Worm (Caenorhabditis elegans) whole organism, L4 larva: ENCODE measurements around the gene nlp-28.

ENCODE experiments used
- F44E2.7 ChIP-seq: fragments of 200-800 bp; sonication (Bioruptor generic); IDR thresholded peaks from 2 replicates; pipeline ENCODE4 v2.1.2; 2022; ENCODE audit warnings: missing genetic modification characterization, missing compliant biosample characterization
- R02D3.7 ChIP-seq: fragments of 150-350 bp; sonication (generic microtip); optimal IDR thresholded peaks from 3 replicates; lab custom pipeline; 2014; ENCODE audit warnings: missing biosample characterization, missing genetic modification characterization
- Y105C5A.15 ChIP-seq: fragments of 200-800 bp; sonication (Bioruptor generic); IDR thresholded peaks from 2 replicates; pipeline ENCODE4 v1.3.6; 2022; ENCODE audit warnings: missing genetic modification characterization, missing compliant biosample characterization
- Y48G9A.11 ChIP-seq: fragments of 200-800 bp; sonication (Bioruptor generic); IDR thresholded peaks from 2 replicates; pipeline ENCODE4 v1.3.6; 2022; ENCODE audit warnings: missing genetic modification reagents, missing genetic modification characterization, missing compliant biosample characterization
- aha-1 ChIP-seq: fragments of 150-350 bp; peaks from one replicate; lab custom pipeline; 2014; ENCODE audit warnings: missing biosample characterization, missing genetic modification characterization
- ama-1 ChIP-seq: fragments of 150-350 bp; optimal IDR thresholded peaks from 2 replicates; lab custom pipeline; 2014; ENCODE audit warnings: inconsistent platforms, mixed read lengths
- ceh-20 ChIP-seq: fragments of 200-800 bp; sonication (Bioruptor generic); IDR thresholded peaks from 2 replicates; pipeline ENCODE4 v1.3.6; 2022; ENCODE audit warnings: missing genetic modification reagents, missing genetic modification characterization, missing compliant biosample characterization
- ceh-28 ChIP-seq: fragments of 150-350 bp; optimal IDR thresholded peaks from 2 replicates; lab custom pipeline; 2014; ENCODE audit warnings: missing biosample characterization, missing genetic modification reagents, missing genetic modification characterization
- ceh-32 ChIP-seq: sonication (generic microtip); optimal IDR thresholded peaks from 2 replicates; lab custom pipeline; 2016; ENCODE audit warnings: mild to moderate bottlenecking, missing genetic modification characterization, missing compliant biosample characterization; ENCODE audit not compliant: poor library complexity
- ceh-82 ChIP-seq: sonication (generic microtip); optimal IDR thresholded peaks from 2 replicates; lab custom pipeline; 2017; ENCODE audit warnings: missing biosample characterization, missing genetic modification characterization
- daf-16 ChIP-seq, 3 experiments: sonication (generic microtip); optimal IDR thresholded peaks; 2 replicates each; lab custom pipeline; 2016 to 2017; ENCODE audit warnings: missing genetic modification characterization in 3 of 3, missing genetic modification reagents in 3 of 3, mild to moderate bottlenecking in 2 of 3, missing compliant biosample characterization in 2 of 3, missing biosample characterization in 1 of 3, moderate library complexity in 1 of 3
- daf-19 ChIP-seq: fragments of 200-800 bp; sonication (Bioruptor generic); conservative IDR thresholded peaks from 2 replicates; pipeline ENCODE4 v1.3.6; 2022; ENCODE audit warnings: missing genetic modification characterization, missing compliant biosample characterization
- daf-8 ChIP-seq: fragments of 200-800 bp; sonication (Bioruptor generic); IDR thresholded peaks from 2 replicates; pipeline ENCODE4 v1.3.6; 2022; ENCODE audit warnings: missing genetic modification characterization, missing compliant biosample characterization
- dmd-6 ChIP-seq: fragments of 200-800 bp; sonication (Bioruptor generic); IDR thresholded peaks from 2 replicates; pipeline ENCODE4 v1.3.6; 2022; ENCODE audit warnings: missing genetic modification reagents, missing genetic modification characterization, missing compliant biosample characterization
- dmd-9 ChIP-seq: fragments of 200-800 bp; sonication (Bioruptor generic); IDR thresholded peaks from 2 replicates; pipeline ENCODE4 v1.3.6; 2022; ENCODE audit warnings: missing genetic modification reagents, missing genetic modification characterization, missing compliant biosample characterization
- dpl-1 ChIP-seq: fragments of 150-350 bp; optimal IDR thresholded peaks from 2 replicates; lab custom pipeline; 2014; ENCODE audit warnings: missing biosample characterization, missing genetic modification reagents, missing genetic modification characterization
- dve-1 ChIP-seq: sonication (generic microtip); optimal IDR thresholded peaks from 2 replicates; lab custom pipeline; 2017; ENCODE audit warnings: antibody characterized with exemption, mild to moderate bottlenecking, missing genetic modification characterization, missing compliant biosample characterization; ENCODE audit not compliant: insufficient read depth
- egl-27 ChIP-seq: sonication (generic microtip); optimal IDR thresholded peaks from 3 replicates; lab custom pipeline; 2017; ENCODE audit warnings: missing biosample characterization, missing genetic modification reagents, missing genetic modification characterization
- hlh-30 ChIP-seq: sonication (generic microtip); optimal IDR thresholded peaks from 2 replicates; lab custom pipeline; 2017; ENCODE audit warnings: antibody characterized with exemption, mild to moderate bottlenecking, missing genetic modification characterization, missing compliant biosample characterization; ENCODE audit not compliant: insufficient read depth
- hmg-1.1 ChIP-seq: fragments of 200-800 bp; sonication (Bioruptor generic); IDR thresholded peaks from 2 replicates; pipeline ENCODE4 v1.3.6; 2022; ENCODE audit warnings: missing genetic modification reagents, missing genetic modification characterization, missing compliant biosample characterization
- lin-13 ChIP-seq: fragments of 150-350 bp; optimal IDR thresholded peaks from 2 replicates; lab custom pipeline; 2014; ENCODE audit warnings: missing biosample characterization, missing genetic modification reagents, missing genetic modification characterization
- lin-15B ChIP-seq: fragments of 150-350 bp; sonication (generic microtip); optimal IDR thresholded peaks from 3 replicates; lab custom pipeline; 2014; ENCODE audit warnings: missing biosample characterization, missing genetic modification characterization
- lin-38 ChIP-seq: fragments of 200-800 bp; sonication (Bioruptor generic); IDR thresholded peaks from 2 replicates; pipeline ENCODE4 v1.3.6; 2022; ENCODE audit warnings: missing genetic modification reagents, missing genetic modification characterization, missing compliant biosample characterization
- lir-3 ChIP-seq: sonication (generic microtip); optimal IDR thresholded peaks from 2 replicates; lab custom pipeline; 2016; ENCODE audit warnings: mild to moderate bottlenecking, missing genetic modification characterization, missing compliant biosample characterization
- lsy-2 ChIP-seq, 2 experiments: fragments of 150-350 bp in 1 of 2; sonication (generic microtip) in 1 of 2; optimal IDR thresholded peaks; 2 replicates each; lab custom pipeline; 2014 to 2017; ENCODE audit warnings: missing biosample characterization in 2 of 2, missing genetic modification characterization in 2 of 2
- madf-5 ChIP-seq, 2 experiments: fragments of 200-800 bp; sonication (Bioruptor generic); IDR thresholded peaks; 2 replicates each; pipeline ENCODE4 v1.3.6; 2022; ENCODE audit warnings: missing compliant biosample characterization in 2 of 2, missing genetic modification characterization in 2 of 2
- madf-9 ChIP-seq: fragments of 200-800 bp; sonication (Bioruptor generic); conservative IDR thresholded peaks from 2 replicates; pipeline ENCODE4 v1.3.6; 2022; ENCODE audit warnings: missing genetic modification reagents, missing genetic modification characterization, missing compliant biosample characterization
- mdl-1 ChIP-seq, 2 experiments: fragments of 150-350 bp in 1 of 2; sonication (generic microtip) in 1 of 2; optimal IDR thresholded peaks; 2 replicates each; lab custom pipeline; 2014 to 2017; ENCODE audit warnings: missing biosample characterization in 2 of 2, missing genetic modification characterization in 2 of 2
- mdt-29 ChIP-seq: fragments of 200-800 bp; sonication (Bioruptor generic); IDR thresholded peaks from 2 replicates; pipeline ENCODE4 v1.3.6; 2022; ENCODE audit warnings: missing genetic modification reagents, missing genetic modification characterization, missing compliant biosample characterization
- mep-1 ChIP-seq: fragments of 150-350 bp; sonication (generic microtip); optimal IDR thresholded peaks from 3 replicates; lab custom pipeline; 2014; ENCODE audit warnings: missing biosample characterization, missing genetic modification characterization
- mxl-3 ChIP-seq: fragments of 200-800 bp; sonication (Bioruptor generic); optimal IDR thresholded peaks from 2 replicates; lab custom pipeline; 2018; ENCODE audit warnings: mild to moderate bottlenecking, missing genetic modification characterization, missing compliant biosample characterization
- nhr-10 ChIP-seq: fragments of 150-350 bp; optimal IDR thresholded peaks from 2 replicates; lab custom pipeline; 2014; ENCODE audit warnings: missing biosample characterization, missing genetic modification characterization
- nhr-111 ChIP-seq: fragments of 200-800 bp; sonication (Bioruptor generic); optimal IDR thresholded peaks from 2 replicates; lab custom pipeline; 2018; ENCODE audit warnings: mild to moderate bottlenecking, missing genetic modification characterization, missing compliant biosample characterization
- nhr-28 ChIP-seq: fragments of 150-350 bp; optimal IDR thresholded peaks from 2 replicates; lab custom pipeline; 2014; ENCODE audit warnings: missing biosample characterization, missing genetic modification characterization
- nhr-6 ChIP-seq: fragments of 150-350 bp; optimal IDR thresholded peaks from 2 replicates; lab custom pipeline; 2014; ENCODE audit warnings: missing biosample characterization, missing genetic modification characterization
- pqm-1 ChIP-seq: sonication (generic microtip); optimal IDR thresholded peaks from 2 replicates; lab custom pipeline; 2017; ENCODE audit warnings: missing biosample characterization, missing genetic modification characterization
- saeg-2 ChIP-seq: fragments of 200-800 bp; sonication (Bioruptor generic); IDR thresholded peaks from 2 replicates; pipeline ENCODE4 v1.3.6; 2022; ENCODE audit warnings: missing genetic modification reagents, missing genetic modification characterization, missing compliant biosample characterization
- sdz-12 ChIP-seq: fragments of 200-800 bp; sonication (Bioruptor generic); optimal IDR thresholded peaks from 2 replicates; lab custom pipeline; 2018; ENCODE audit warnings: mild to moderate bottlenecking, missing genetic modification characterization, missing compliant biosample characterization
- snpc-1.2 ChIP-seq: fragments of 200-800 bp; sonication (Bioruptor generic); IDR thresholded peaks from 2 replicates; pipeline ENCODE4 v1.3.6; 2022; ENCODE audit warnings: missing genetic modification reagents, missing genetic modification characterization, missing compliant biosample characterization
- spr-3 ChIP-seq: fragments of 200-800 bp; sonication (Bioruptor generic); optimal IDR thresholded peaks from 2 replicates; lab custom pipeline; 2018; ENCODE audit warnings: mild to moderate bottlenecking, missing genetic modification characterization, missing compliant biosample characterization
- unc-39 ChIP-seq: sonication (generic microtip); optimal IDR thresholded peaks from 2 replicates; lab custom pipeline; 2017; ENCODE audit warnings: missing biosample characterization, missing genetic modification characterization
- unc-62 ChIP-seq, 3 experiments: fragments of 150-350 bp in 1 of 3; sonication (generic microtip); optimal IDR thresholded peaks in 2 of 3; peaks in 1 of 3; 1 replicate in 1 of 3; 2 replicates in 2 of 3; lab custom pipeline; 2014 to 2017; ENCODE audit warnings: missing biosample characterization in 3 of 3, missing genetic modification characterization in 3 of 3, missing genetic modification reagents in 3 of 3, missing genotype in 1 of 3

nlp-28 gene

DNA sequence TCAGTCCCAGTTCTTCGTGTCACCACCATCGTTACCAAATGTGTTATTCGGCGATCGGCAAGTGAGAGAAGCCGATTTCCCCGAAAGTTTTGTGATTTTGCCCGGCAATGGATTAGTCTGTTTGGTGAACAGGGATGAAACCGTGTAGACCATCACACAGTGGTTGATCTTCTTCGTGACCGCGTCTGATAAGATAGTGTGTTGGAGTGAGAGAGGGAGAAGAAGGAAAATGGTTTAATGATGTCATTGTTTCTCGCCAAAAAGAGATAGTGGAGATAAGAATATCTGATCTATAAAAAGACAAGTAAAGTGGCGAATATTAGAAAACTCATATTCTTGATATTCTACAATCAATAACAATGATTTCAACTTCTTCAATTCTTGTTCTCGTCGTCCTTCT, 7.9 kb upstream of the nlp-28 start, which contains the start of gene nlp-31 (continued):
- TF ChIP-seq lin-38 (no peak), egl-27 (tag; lab: Kevin White, UChicago) (no peak), dmd-9 (GFP tag; lab: Robert Waterston, UW) (no peak), unc-62 (GFP tag; optimal IDR thresholded peaks at IDR 0.05 in 1 of 2; lab: Kevin White, UChicago) (peak in 1 of 2 experiments; percentile 63), unc-62 (tag; optimal IDR thresholded peaks at IDR 0.05; lab: Kevin White, UChicago) (no peak), Y105C5A.15 (no peak), F44E2.7 (GFP tag; lab: Robert Waterston, UW) (no peak), nhr-6 (tag; lab: Kevin White, UChicago) (no peak), hlh-30 (tag; lab: Kevin White, UChicago) (peak; percentile 30), lin-15B (tag; lab: Kevin White, UChicago) (no peak), daf-16 (GFP tag; optimal IDR thresholded peaks at IDR 0.05; lab: Kevin White, UChicago) (no peak), daf-16 (tag; optimal IDR thresholded peaks at IDR 0.05; lab: Kevin White, UChicago) (no peak), nhr-28 (tag; lab: Kevin White, UChicago) (peak; percentile 74), madf-9 (GFP tag; lab: Robert Waterston, UW) (no peak), ceh-32 (tag; lab: Kevin White, UChicago) (no peak), mxl-3 (GFP tag; lab: Kevin White, UChicago) (peak; percentile 68), ceh-20 (GFP tag; lab: Robert Waterston, UW) (0 out of 2 replicates have a peak, but pooled peaks have one; percentile 14), Y48G9A.11 (GFP tag; lab: Robert Waterston, UW) (no peak), sdz-12 (GFP tag; lab: Kevin White, UChicago) (no peak), snpc-1.2 (no peak), dpl-1 (GFP tag; lab: Kevin White, UChicago) (no peak), hmg-1.1 (GFP tag; lab: Robert Waterston, UW) (no peak), ama-1 (no peak), daf-8 (GFP tag; lab: Robert Waterston, UW) (no peak), nhr-10 (tag; lab: Kevin White, UChicago) (peak; percentile 71), madf-5 (GFP tag; IDR thresholded peaks at IDR 0.05; lab: Robert Waterston, UW) (no peak), aha-1 (no peak), saeg-2 (GFP tag; lab: Robert Waterston, UW) (no peak), pqm-1 (no peak), ceh-82 (tag; lab: Kevin White, UChicago) (no peak)

- TF ChIP-seq unc-62 (GFP tag; optimal IDR thresholded peaks at IDR 0.05 in 1 of 2; lab: Kevin White, UChicago), result peak in 1 of 2 experiments; percentile 84
- TF ChIP-seq unc-62 (tag; optimal IDR thresholded peaks at IDR 0.05; lab: Kevin White, UChicago), result no peak
- no peak for TF ChIP-seq lin-13 (GFP tag; lab: Kevin White, UChicago)
- TF ChIP-seq aha-1, result peak; percentile 98
- TF ChIP-seq, all 104 proteins: peak for 2
These were observed 7.3 kb upstream of the nlp-28 start for ce11 chrV:3980228-3980933.

- TF ChIP-seq ceh-28 (tag; lab: Kevin White, UChicago) (no peak), mdl-1 (tag; optimal IDR thresholded peaks at IDR 0.05; lab: Kevin White, UChicago) (no peak), unc-62 (GFP tag; optimal IDR thresholded peaks at IDR 0.05 in 1 of 2; lab: Kevin White, UChicago) (peak in 1 of 2 experiments; percentile 62), unc-62 (tag; optimal IDR thresholded peaks at IDR 0.05; lab: Kevin White, UChicago) (no peak)
These were observed 6.0 kb upstream of the nlp-28 start, which contains the start of gene nlp-30 for ce11 chrV:3981680-3982079. TSS of gene nlp-30 (plus strand) at chrV:3981980.

DNA sequence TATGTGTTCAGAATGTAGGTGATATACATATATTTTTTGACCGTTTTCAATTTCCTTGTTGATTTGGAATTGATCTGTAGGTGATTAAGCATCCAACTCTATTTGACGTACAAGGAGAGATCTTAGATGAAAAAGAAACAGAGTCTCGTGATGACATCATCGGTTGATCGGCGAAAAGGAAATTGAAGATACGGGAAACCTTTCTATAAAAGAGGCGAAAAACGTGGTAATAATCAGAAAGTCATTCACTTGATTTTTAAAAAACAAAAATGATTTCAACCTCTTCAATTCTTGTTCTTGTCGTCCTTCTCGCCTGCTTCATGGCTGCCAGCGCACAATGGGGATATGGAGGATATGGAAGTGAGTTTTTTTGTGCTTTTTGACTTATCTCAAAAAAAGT, 3.5 kb upstream of the nlp-28 start, which contains the start of gene nlp-29:
nlp-29 (plus strand) TSS at position 248 of the 400 bp plus-strand sequence.
- TF ChIP-seq spr-3 (GFP tag; lab: Kevin White, UChicago) (no peak), nhr-6 (tag; lab: Kevin White, UChicago) (no peak), nhr-111 (no peak), dmd-9 (GFP tag; lab: Robert Waterston, UW) (no peak), lir-3 (tag; lab: Kevin White, UChicago) (no peak), hlh-30 (tag; lab: Kevin White, UChicago) (peak; percentile 56), dmd-6 (peak; percentile 16; the same call in 1 of the 2 replicates), pqm-1 (no peak), saeg-2 (GFP tag; lab: Robert Waterston, UW) (no peak), daf-8 (GFP tag; lab: Robert Waterston, UW) (no peak), daf-19 (GFP tag; lab: Robert Waterston, UW) (no peak), mep-1 (tag; lab: Kevin White, UChicago) (no peak), lsy-2 (tag; optimal IDR thresholded peaks at IDR 0.05; lab: Kevin White, UChicago) (peak in 1 of 2 experiments; percentile 2), mdt-29 (GFP tag; lab: Robert Waterston, UW) (no peak), R02D3.7 (tag; lab: Kevin White, UChicago) (no peak), unc-39 (tag; lab: Kevin White, UChicago) (no peak), ama-1 (no peak), ceh-32 (tag; lab: Kevin White, UChicago) (no peak), dve-1 (tag; lab: Kevin White, UChicago) (no peak)
